Worm (Caenorhabditis elegans) whole organism, L4 larva: ENCODE results near the gene Y66D12A.30.

Source experiments
- T20F7.1 ChIP-seq: fragments of 200-800 bp; sonication (Bioruptor generic); optimal IDR thresholded peaks from 2 replicates; lab custom pipeline; 2018; ENCODE audit warnings: mild to moderate bottlenecking, missing genetic modification characterization, missing compliant biosample characterization
- Y75B8A.6 ChIP-seq: fragments of 200-800 bp; sonication (Bioruptor generic); IDR thresholded peaks from 2 replicates; pipeline ENCODE4 v1.3.6; 2022; ENCODE audit warnings: missing genetic modification reagents, missing genetic modification characterization, missing compliant biosample characterization
- ceh-28 ChIP-seq: fragments of 150-350 bp; optimal IDR thresholded peaks from 2 replicates; lab custom pipeline; 2014; ENCODE audit warnings: missing biosample characterization, missing genetic modification reagents, missing genetic modification characterization
- egl-27 ChIP-seq: sonication (generic microtip); optimal IDR thresholded peaks from 3 replicates; lab custom pipeline; 2017; ENCODE audit warnings: missing biosample characterization, missing genetic modification reagents, missing genetic modification characterization
- lin-13 ChIP-seq: fragments of 150-350 bp; optimal IDR thresholded peaks from 2 replicates; lab custom pipeline; 2014; ENCODE audit warnings: missing biosample characterization, missing genetic modification reagents, missing genetic modification characterization
- mxl-2 ChIP-seq: fragments of 200-800 bp; sonication (Bioruptor generic); conservative IDR thresholded peaks from 2 replicates; pipeline ENCODE4 v1.3.6; 2022; ENCODE audit warnings: missing genetic modification reagents, missing genetic modification characterization, missing compliant biosample characterization
- mxl-3 ChIP-seq: fragments of 200-800 bp; sonication (Bioruptor generic); optimal IDR thresholded peaks from 2 replicates; lab custom pipeline; 2018; ENCODE audit warnings: mild to moderate bottlenecking, missing genetic modification characterization, missing compliant biosample characterization
- nhr-76 ChIP-seq: fragments of 150-350 bp; optimal IDR thresholded peaks from 2 replicates; lab custom pipeline; 2014; ENCODE audit warnings: missing biosample characterization, missing genetic modification characterization

- no peak for TF ChIP-seq mxl-2 (GFP tag; lab: Robert Waterston, UW)
- TF ChIP-seq mxl-3 (GFP tag; lab: Kevin White, UChicago), result no peak
- no peak for TF ChIP-seq lin-13
- no peak for TF ChIP-seq nhr-76 (tag; lab: Kevin White, UChicago)
- no peak for TF ChIP-seq ceh-28
- no peak for TF ChIP-seq T20F7.1 (GFP tag; lab: Kevin White, UChicago)
- TF ChIP-seq egl-27 (tag; lab: Kevin White, UChicago), result no peak
- no peak for TF ChIP-seq Y75B8A.6 (GFP tag; lab: Robert Waterston, UW)
These were observed 19.7 kb downstream of the Y66D12A.30 start, which contains the start of gene Y66A7A.7 for ce11 chrIII:11629354-11629753.
